Worm (Caenorhabditis elegans): ENCODE measurements around the gene T06A1.5.

DNA sequence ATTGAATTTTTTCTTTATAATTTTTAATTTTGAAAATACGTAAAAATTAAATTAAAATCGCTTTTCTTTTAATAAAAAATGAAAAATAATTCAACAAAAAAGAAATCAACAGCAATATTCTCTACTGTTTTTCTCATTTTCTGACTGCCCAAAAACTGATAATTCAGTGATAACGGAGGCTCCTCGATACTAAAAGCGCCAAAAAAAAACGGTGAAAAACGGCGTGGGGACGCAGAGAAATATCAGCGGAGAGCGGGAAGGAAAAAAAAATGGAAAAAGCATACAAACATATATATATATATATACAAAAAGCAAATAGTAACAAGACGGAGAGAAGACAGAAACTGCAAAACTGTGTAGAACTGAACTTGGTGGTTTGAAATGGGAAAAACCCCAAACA is 43.9 kb upstream of the T06A1.5 start:
- TF ChIP-seq mep-1 (tag; optimal IDR thresholded peaks at IDR 0.05) (no peak), lin-13 (tag; optimal IDR thresholded peaks at IDR 0.05) (no peak), elt-1 (tag; optimal IDR thresholded peaks at IDR 0.05; ENCODE audit: borderline replicate concordance, insufficient read depth) (no peak), nhr-12 (tag; optimal IDR thresholded peaks at IDR 0.05) (no peak), lsy-2 (tag; optimal IDR thresholded peaks at IDR 0.05) (no peak), ceh-83 (GFP tag; optimal IDR thresholded peaks at IDR 0.05) (no peak), pha-4 (tag; optimal IDR thresholded peaks at IDR 0.05) (no peak)
